Fruit fly (Drosophila melanogaster) whole organism, embryonic: ENCODE data around the gene Spn88Eb.

ENCODE experiments used
- Ada2b ChIP-seq: fragments of 200-800 bp; sonication (Bioruptor generic); IDR thresholded peaks from 2 replicates; pipeline ENCODE4 v1.3.6; 2022; ENCODE audit warnings: missing biosample characterization, missing genetic modification characterization
- CG10267 ChIP-seq: fragments of 200-800 bp; sonication (Bioruptor generic); optimal IDR thresholded peaks from 2 replicates; lab custom pipeline; 2018; ENCODE audit warnings: missing biosample characterization, mild to moderate bottlenecking, missing genetic modification characterization, moderate library complexity
- CG11093 ChIP-seq: fragments of 200-800 bp; sonication (Bioruptor generic); IDR thresholded peaks from 3 replicates; pipeline ENCODE4 v1.3.6; 2022; ENCODE audit warnings: missing biosample characterization, missing genetic modification characterization
- CG12071 ChIP-seq: fragments of 200-800 bp; sonication (Bioruptor generic); optimal IDR thresholded peaks from 3 replicates; lab custom pipeline; 2018; ENCODE audit warnings: missing biosample characterization, mild to moderate bottlenecking, missing genetic modification characterization
- CG12236 ChIP-seq: fragments of 200-800 bp; sonication (Bioruptor generic); optimal IDR thresholded peaks from 2 replicates; lab custom pipeline; 2016; ENCODE audit warnings: missing biosample characterization, missing genetic modification characterization
- CG14050 ChIP-seq: fragments of 200-800 bp; sonication (Bioruptor generic); IDR thresholded peaks from 3 replicates; pipeline ENCODE4 v1.3.6; 2022; ENCODE audit warnings: missing biosample characterization, missing genetic modification characterization
- CG1647 ChIP-seq: fragments of 200-800 bp; sonication (Bioruptor generic); optimal IDR thresholded peaks from 3 replicates; lab custom pipeline; 2016; ENCODE audit warnings: missing biosample characterization, missing genetic modification characterization
- CG17359 ChIP-seq: fragments of 200-800 bp; sonication (Bioruptor generic); optimal IDR thresholded peaks from 3 replicates; lab custom pipeline; 2018; ENCODE audit warnings: missing biosample characterization, mild to moderate bottlenecking, missing genetic modification characterization, moderate library complexity
- CG17361 ChIP-seq: fragments of 200-800 bp; sonication (Bioruptor generic); IDR thresholded peaks from 3 replicates; pipeline ENCODE4 v1.3.6; 2022; ENCODE audit warnings: missing biosample characterization, missing genetic modification characterization
- CG1792 ChIP-seq: fragments of 200-800 bp; sonication (Bioruptor generic); optimal IDR thresholded peaks from 2 replicates; lab custom pipeline; 2016; ENCODE audit warnings: missing biosample characterization, missing genetic modification characterization
- CG18619 ChIP-seq: fragments of 200-800 bp; sonication (Bioruptor generic); optimal IDR thresholded peaks from 3 replicates; lab custom pipeline; 2017; ENCODE audit warnings: missing biosample characterization, mild to moderate bottlenecking, missing genetic modification characterization
- CG2199 ChIP-seq: fragments of 200-800 bp; sonication (Bioruptor generic); IDR thresholded peaks from 3 replicates; pipeline ENCODE4 v1.3.6; 2022; ENCODE audit warnings: missing biosample characterization, missing genetic modification characterization
- CG31441 ChIP-seq: fragments of 200-800 bp; sonication (Bioruptor generic); IDR thresholded peaks from 2 replicates; pipeline ENCODE4 v1.3.6; 2022; ENCODE audit warnings: missing biosample characterization, missing genetic modification characterization
- CG34224 ChIP-seq: fragments of 200-800 bp; sonication (Bioruptor generic); IDR thresholded peaks from 3 replicates; pipeline ENCODE4 v1.3.6; 2022; ENCODE audit warnings: missing biosample characterization, missing genetic modification characterization; ENCODE audit not compliant: partially characterized antibody
- CG3838 ChIP-seq: fragments of 200-800 bp; sonication (Bioruptor generic); optimal IDR thresholded peaks from 3 replicates; lab custom pipeline; 2016; ENCODE audit warnings: missing biosample characterization, missing genetic modification characterization
- CG7963 ChIP-seq: fragments of 200-800 bp; sonication (Bioruptor generic); IDR thresholded peaks from 3 replicates; pipeline ENCODE4 v1.3.6; 2022; ENCODE audit warnings: missing biosample characterization, missing genetic modification characterization; ENCODE audit not compliant: partially characterized antibody
- CG9609 ChIP-seq: fragments of 200-800 bp; sonication (Bioruptor generic); optimal IDR thresholded peaks from 3 replicates; lab custom pipeline; 2016; ENCODE audit warnings: missing biosample characterization, missing genetic modification characterization
- CG9932 ChIP-seq: fragments of 200-800 bp; sonication (Bioruptor generic); IDR thresholded peaks from 2 replicates; pipeline ENCODE4 v1.3.6; 2022; ENCODE audit warnings: missing biosample characterization, missing genetic modification characterization
- Deaf1 ChIP-seq: fragments of 200-800 bp; optimal IDR thresholded peaks from 3 replicates; lab custom pipeline; 2019; ENCODE audit warnings: missing biosample characterization, mild to moderate bottlenecking, missing genetic modification characterization, moderate library complexity
- Dek ChIP-seq: fragments of 200-800 bp; sonication (Bioruptor generic); optimal IDR thresholded peaks from 3 replicates; lab custom pipeline; 2019; ENCODE audit warnings: missing biosample characterization, mild to moderate bottlenecking, missing genetic modification characterization, moderate library complexity
- Dref ChIP-seq: fragments of 200-800 bp; sonication (Bioruptor generic); IDR thresholded peaks from 2 replicates; pipeline ENCODE4 v1.3.6; 2022; ENCODE audit warnings: missing biosample characterization, missing genetic modification characterization
- Eip74EF ChIP-seq, 2 experiments: fragments of 200-800 bp in 1 of 2; fragments of >200 bp in 1 of 2; sonication (Bioruptor generic) in 1 of 2; optimal IDR thresholded peaks; 2 replicates each; lab custom pipeline; 2017 to 2019; ENCODE audit warnings: missing biosample characterization in 2 of 2, missing genetic modification characterization in 2 of 2, mild to moderate bottlenecking in 1 of 2, moderate library complexity in 1 of 2
- Ets97D ChIP-seq: fragments of 200-800 bp; sonication (Bioruptor generic); optimal IDR thresholded peaks from 3 replicates; lab custom pipeline; 2016; ENCODE audit warnings: missing biosample characterization, missing genetic modification characterization
- HLHmδ ChIP-seq: fragments of 200-800 bp; sonication (Bioruptor generic); optimal IDR thresholded peaks from 2 replicates; lab custom pipeline; 2018; ENCODE audit warnings: missing biosample characterization, mild to moderate bottlenecking, missing genetic modification characterization, moderate library complexity
- Myb ChIP-seq: fragments of 200-800 bp; sonication (Bioruptor generic); optimal IDR thresholded peaks from 2 replicates; lab custom pipeline; 2016; ENCODE audit warnings: missing biosample characterization, missing genetic modification characterization
- NFAT ChIP-seq: fragments of 200-800 bp; sonication (Bioruptor generic); IDR thresholded peaks from 2 replicates; pipeline ENCODE4 v1.3.6; 2022; ENCODE audit warnings: missing biosample characterization, missing genetic modification characterization
- Xbp1 ChIP-seq: fragments of 200-800 bp; sonication (Bioruptor generic); optimal IDR thresholded peaks from 3 replicates; lab custom pipeline; 2016; ENCODE audit warnings: missing biosample characterization, mild to moderate bottlenecking, missing genetic modification characterization
- br ChIP-seq: fragments of >200 bp; optimal IDR thresholded peaks from 2 replicates; lab custom pipeline; 2017
- caup ChIP-seq: fragments of 200-800 bp; sonication (Bioruptor generic); optimal IDR thresholded peaks from 3 replicates; lab custom pipeline; 2017; ENCODE audit warnings: missing biosample characterization, mild to moderate bottlenecking, missing genetic modification characterization, moderate library complexity; ENCODE audit not compliant: severe bottlenecking
- chif ChIP-seq, 2 experiments: fragments of 200-800 bp; sonication (Bioruptor generic); optimal IDR thresholded peaks; 3 replicates each; lab custom pipeline; 2016; ENCODE audit warnings: missing biosample characterization in 2 of 2, missing genetic modification characterization in 2 of 2
- croc ChIP-seq: fragments of 200-800 bp; sonication (Bioruptor generic); conservative IDR thresholded peaks from 3 replicates; pipeline ENCODE4 v1.3.6; 2022; ENCODE audit warnings: missing biosample characterization, missing genetic modification characterization
- dan ChIP-seq: fragments of 200-800 bp; sonication (Bioruptor generic); IDR thresholded peaks from 2 replicates; pipeline ENCODE4 v1.3.6; 2022; ENCODE audit warnings: missing biosample characterization, missing genetic modification characterization
- fd102C ChIP-seq: fragments of 200-800 bp; sonication (Bioruptor generic); optimal IDR thresholded peaks from 2 replicates; lab custom pipeline; 2018; ENCODE audit warnings: missing biosample characterization, mild to moderate bottlenecking, missing genetic modification characterization, moderate library complexity
- gem ChIP-seq: fragments of 200-800 bp; sonication (Bioruptor generic); optimal IDR thresholded peaks from 2 replicates; lab custom pipeline; 2019; ENCODE audit warnings: missing biosample characterization, mild to moderate bottlenecking, missing genetic modification characterization, moderate library complexity
- gro ChIP-seq: fragments of 200-800 bp; sonication (Bioruptor generic); optimal IDR thresholded peaks from 2 replicates; lab custom pipeline; 2016; ENCODE audit warnings: missing biosample characterization, missing genetic modification characterization
- her ChIP-seq: fragments of 200-800 bp; sonication (Bioruptor generic); optimal IDR thresholded peaks from 2 replicates; lab custom pipeline; 2016; ENCODE audit warnings: missing biosample characterization, missing genetic modification characterization
- inv ChIP-seq: fragments of 200-800 bp; sonication (Bioruptor generic); IDR thresholded peaks from 2 replicates; pipeline ENCODE4 v1.3.6; 2022; ENCODE audit warnings: missing biosample characterization, missing genetic modification characterization; ENCODE audit not compliant: partially characterized antibody
- kay ChIP-seq: fragments of 200-800 bp; sonication (Bioruptor generic); optimal IDR thresholded peaks from 2 replicates; lab custom pipeline; 2016; ENCODE audit warnings: missing biosample characterization, missing genetic modification characterization
- mld ChIP-seq: fragments of 200-800 bp; sonication (Bioruptor generic); IDR thresholded peaks from 3 replicates; pipeline ENCODE4 v1.3.6; 2022; ENCODE audit warnings: missing biosample characterization, missing genetic modification characterization; ENCODE audit not compliant: partially characterized antibody
- nmo ChIP-seq: fragments of 200-800 bp; sonication (Bioruptor generic); optimal IDR thresholded peaks from 2 replicates; lab custom pipeline; 2018; ENCODE audit warnings: missing biosample characterization, mild to moderate bottlenecking, missing genetic modification characterization, moderate library complexity
- peb ChIP-seq: fragments of 200-800 bp; sonication (Bioruptor generic); IDR thresholded peaks from 2 replicates; pipeline ENCODE4 v1.3.6; 2022; ENCODE audit warnings: missing biosample characterization, missing genetic modification characterization
- pfk ChIP-seq: fragments of 200-800 bp; sonication (Bioruptor generic); optimal IDR thresholded peaks from 2 replicates; lab custom pipeline; 2018; ENCODE audit warnings: missing biosample characterization, mild to moderate bottlenecking, missing genetic modification characterization, moderate library complexity
- salm ChIP-seq: fragments of 200-800 bp; sonication (Bioruptor generic); optimal IDR thresholded peaks from 2 replicates; lab custom pipeline; 2018; ENCODE audit warnings: missing biosample characterization, mild to moderate bottlenecking, missing genetic modification characterization
- slp2 ChIP-seq: fragments of 200-800 bp; sonication (Bioruptor generic); optimal IDR thresholded peaks from 2 replicates; lab custom pipeline; 2016; ENCODE audit warnings: missing biosample characterization, missing genetic modification characterization
- sr ChIP-seq: fragments of 200-800 bp; sonication (Bioruptor generic); IDR thresholded peaks from 3 replicates; pipeline ENCODE4 v1.3.6; 2022; ENCODE audit warnings: missing biosample characterization, missing genetic modification characterization
- stwl ChIP-seq: fragments of 200-800 bp; sonication (Bioruptor generic); optimal IDR thresholded peaks from 3 replicates; lab custom pipeline; 2018; ENCODE audit warnings: missing biosample characterization, mild to moderate bottlenecking, missing genetic modification characterization, moderate library complexity
- tap ChIP-seq: fragments of 200-800 bp; optimal IDR thresholded peaks from 3 replicates; lab custom pipeline; 2019; ENCODE audit warnings: missing biosample characterization, mild to moderate bottlenecking, missing genetic modification characterization, moderate library complexity
- ttk ChIP-seq: fragments of 200-800 bp; sonication (Bioruptor generic); IDR thresholded peaks from 2 replicates; pipeline ENCODE4 v2.1.2; 2022; ENCODE audit warnings: missing biosample characterization, missing genetic modification characterization
- vfl ChIP-seq: fragments of 200-800 bp; sonication (Bioruptor generic); optimal IDR thresholded peaks from 2 replicates; lab custom pipeline; 2016; ENCODE audit warnings: missing biosample characterization, missing genetic modification characterization
- vvl ChIP-seq: fragments of 200-800 bp; sonication (Bioruptor generic); IDR thresholded peaks from 2 replicates; pipeline ENCODE4 v1.3.6; 2022; ENCODE audit warnings: missing biosample characterization, missing genetic modification characterization
- yki ChIP-seq: fragments of >200 bp; optimal IDR thresholded peaks from 3 replicates; lab custom pipeline; 2018
- z ChIP-seq: fragments of 200-800 bp; sonication (Bioruptor generic); IDR thresholded peaks from 3 replicates; pipeline ENCODE4 v1.3.6; 2022; ENCODE audit warnings: missing biosample characterization, missing genetic modification characterization

Spn88Eb gene

dm6 chr3R:15250454-15250853 is 41.9 kb upstream of the Spn88Eb start (continued):
- TF ChIP-seq CG9932 = peak; percentile 81
- TF ChIP-seq z (GFP tag; lab: Robert Waterston, UW) = no peak
- TF ChIP-seq yki (lab: Kevin White, UChicago) = no peak
- TF ChIP-seq nmo (GFP tag; lab: Kevin White, UChicago) = no peak
- no peak for TF ChIP-seq CG34224 (GFP tag; lab: Robert Waterston, UW)
- no peak for TF ChIP-seq CG2199 (GFP tag; lab: Robert Waterston, UW)
- TF ChIP-seq CG17361 = no peak
- TF ChIP-seq sr (GFP tag; lab: Robert Waterston, UW) = 0 out of 3 replicates have a peak, but pooled peaks have one; percentile 15
- TF ChIP-seq CG1792 (GFP tag; lab: Kevin White, UChicago) = no peak
- TF ChIP-seq Eip74EF (GFP tag; optimal IDR thresholded peaks at IDR 0.05; lab: Kevin White, UChicago) = no peak
- TF ChIP-seq ttk (GFP tag; lab: Robert Waterston, UW) = peak; percentile 68
- TF ChIP-seq dan = no peak
- TF ChIP-seq Myb = no peak
- TF ChIP-seq gem (tag; lab: Kevin White, UChicago) = no peak
- TF ChIP-seq CG9609 (GFP tag; lab: Kevin White, UChicago) = no peak
- TF ChIP-seq kay (GFP tag; lab: Kevin White, UChicago) = peak; percentile 32
- no peak for TF ChIP-seq HLHmδ (GFP tag; lab: Kevin White, UChicago)
- TF ChIP-seq CG1647 (GFP tag; lab: Kevin White, UChicago) = no peak
- no peak for TF ChIP-seq Ets97D (GFP tag; lab: Kevin White, UChicago)
- TF ChIP-seq CG31441 (GFP tag; lab: Robert Waterston, UW) = no peak; the same call in none of the 2 replicates
- no peak for TF ChIP-seq her
- TF ChIP-seq pfk (GFP tag; lab: Kevin White, UChicago) = no peak
- TF ChIP-seq inv (GFP tag; lab: Robert Waterston, UW) = no peak
- peak; percentile 63; the same call in 2 of the 3 replicates for TF ChIP-seq CG11093 (GFP tag; lab: Robert Waterston, UW)
- TF ChIP-seq CG12236 = no peak
- TF ChIP-seq tap (tag; lab: Kevin White, UChicago) = no peak
- no peak for TF ChIP-seq caup (GFP tag; lab: Kevin White, UChicago)
- TF ChIP-seq CG10267 (tag; lab: Kevin White, UChicago) = peak; percentile 39
- no peak for TF ChIP-seq br
- no peak for TF ChIP-seq Dref (GFP tag; lab: Robert Waterston, UW)
- TF ChIP-seq CG14050 (GFP tag; lab: Robert Waterston, UW) = peak; percentile 75
- no peak for TF ChIP-seq Xbp1 (GFP tag; lab: Kevin White, UChicago)
- no peak for TF ChIP-seq chif (GFP tag; optimal IDR thresholded peaks at IDR 0.05; lab: Kevin White, UChicago)
- no peak for TF ChIP-seq CG18619 (GFP tag; lab: Kevin White, UChicago)
- TF ChIP-seq Dek = peak; percentile 74
- no peak; the same call in 1 of the 2 replicates for TF ChIP-seq peb (GFP tag; lab: Robert Waterston, UW)
- 0 out of 3 replicates have a peak, but pooled peaks have one; percentile 21 for TF ChIP-seq croc (GFP tag; lab: Robert Waterston, UW)
- TF ChIP-seq slp2 (GFP tag; lab: Kevin White, UChicago) = no peak
- no peak for TF ChIP-seq Deaf1 (tag; lab: Kevin White, UChicago)
- TF ChIP-seq Ada2b = peak; percentile 74
- no peak for TF ChIP-seq CG12071 (GFP tag; lab: Kevin White, UChicago)
- peak; percentile 14 for TF ChIP-seq salm
- no peak for TF ChIP-seq CG3838 (GFP tag; lab: Kevin White, UChicago)
- TF ChIP-seq NFAT (GFP tag; lab: Robert Waterston, UW) = peak; percentile 51; the same call in 1 of the 2 replicates
- no peak for TF ChIP-seq vfl (GFP tag; lab: Kevin White, UChicago)
- TF ChIP-seq CG7963 = no peak
- TF ChIP-seq CG17359 (tag; lab: Kevin White, UChicago) = peak; percentile 69
- no peak for TF ChIP-seq fd102C
- peak; percentile 84 for TF ChIP-seq vvl (GFP tag; lab: Robert Waterston, UW)
- TF ChIP-seq stwl (tag; lab: Kevin White, UChicago) = no peak
- TF ChIP-seq mld = no peak
- TF ChIP-seq gro (GFP tag; lab: Kevin White, UChicago) = no peak
